Fruit fly (Drosophila melanogaster): Measurements from ENCODE around the gene CG8188.

CG8188 gene

DNA sequence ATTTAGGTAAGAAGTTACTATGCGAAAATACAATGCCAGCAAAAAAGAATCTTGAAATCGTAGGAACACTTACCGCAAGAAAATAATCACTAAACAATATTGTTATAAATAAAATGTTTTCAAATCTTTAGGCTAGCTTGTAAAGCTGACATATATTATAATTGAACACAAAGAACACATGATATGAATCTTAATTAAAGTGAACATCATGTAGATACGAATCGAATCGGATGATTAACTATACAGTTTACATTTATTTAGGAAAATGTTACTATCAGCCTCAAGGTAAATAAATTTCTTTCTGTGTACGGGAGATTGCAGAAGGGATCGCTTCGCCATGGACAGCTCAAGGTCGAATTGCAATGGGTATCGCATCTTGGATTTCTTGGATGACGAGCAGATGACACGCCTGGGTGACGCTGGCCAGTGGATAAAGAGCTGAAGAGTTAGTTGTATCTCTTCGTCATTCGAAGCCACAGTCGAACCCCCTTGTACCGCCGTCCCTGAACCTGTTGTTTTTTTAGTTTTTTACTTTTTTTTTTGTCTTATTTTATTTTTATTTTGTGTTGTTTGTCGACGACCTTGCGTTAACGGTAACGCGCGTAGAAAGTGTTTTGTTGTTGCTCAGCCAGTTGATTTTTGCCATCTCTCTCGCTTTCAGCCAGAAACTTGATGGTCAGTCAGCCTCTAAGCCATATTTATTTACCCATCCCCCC, 24.7 kb downstream of the CG8188 start (continued):
- TF ChIP-seq CG15011 (GFP tag; optimal IDR thresholded peaks at IDR 0.05), result no peak
- TF ChIP-seq Dad (GFP tag; optimal IDR thresholded peaks at IDR 0.05), result no peak
- TF ChIP-seq dati (GFP tag; IDR thresholded peaks at IDR 0.05), result no peak
- TF ChIP-seq nerfin-1 (tag; optimal IDR thresholded peaks at IDR 0.05), result no peak
- TF ChIP-seq jigr1 (GFP tag; IDR thresholded peaks at IDR 0.05), result no peak
- TF ChIP-seq Aef1 (GFP tag; IDR thresholded peaks at IDR 0.05), result no peak
- TF ChIP-seq CG12299 (tag; optimal IDR thresholded peaks at IDR 0.05), result no peak
- TF ChIP-seq Ets97D (GFP tag; optimal IDR thresholded peaks at IDR 0.05), result no peak
- no peak for TF ChIP-seq Atf6 (GFP tag; IDR thresholded peaks at IDR 0.05)
- no peak for TF ChIP-seq ranshi (GFP tag; IDR thresholded peaks at IDR 0.05)
- peak; percentile 4 for TF ChIP-seq Oli (tag; optimal IDR thresholded peaks at IDR 0.05)
- TF ChIP-seq CG7839 (tag; optimal IDR thresholded peaks at IDR 0.05), result no peak
- no peak for TF ChIP-seq bowl (GFP tag; IDR thresholded peaks at IDR 0.05)
- peak; percentile 19 for TF ChIP-seq Blimp-1 (GFP tag; optimal IDR thresholded peaks at IDR 0.05)
- TF ChIP-seq sens (GFP tag), result peak; percentile 52
- TF ChIP-seq NFAT (GFP tag; IDR thresholded peaks at IDR 0.05), result no peak
- TF ChIP-seq CG9876 (GFP tag; optimal IDR thresholded peaks at IDR 0.05), result no peak
- no peak for TF ChIP-seq aop (GFP tag; IDR thresholded peaks at IDR 0.05)
- no peak for TF ChIP-seq crc (GFP tag; optimal IDR thresholded peaks at IDR 0.05)
- no peak for TF ChIP-seq CG14441 (GFP tag; IDR thresholded peaks at IDR 0.05)
- TF ChIP-seq CG1602 (GFP tag; optimal IDR thresholded peaks at IDR 0.05), result no peak
- no peak for TF ChIP-seq Six4 (GFP tag; optimal IDR thresholded peaks at IDR 0.05)
- no peak for TF ChIP-seq btn (GFP tag; optimal IDR thresholded peaks at IDR 0.05)
- no peak for TF ChIP-seq nmo (GFP tag; optimal IDR thresholded peaks at IDR 0.05)
- TF ChIP-seq CG8478 (optimal IDR thresholded peaks at IDR 0.05), result no peak
- no peak for TF ChIP-seq psq (GFP tag; optimal IDR thresholded peaks at IDR 0.05)
- TF ChIP-seq Asciz (GFP tag; optimal IDR thresholded peaks at IDR 0.05), result peak; percentile 1
- no peak for TF ChIP-seq shn (GFP tag; optimal IDR thresholded peaks at IDR 0.05)
- TF ChIP-seq phol (tag; optimal IDR thresholded peaks at IDR 0.05), result peak; percentile 2
- peak; percentile 2 for TF ChIP-seq CG10979 (tag; optimal IDR thresholded peaks at IDR 0.05)
- TF ChIP-seq CG5245 (GFP tag; optimal IDR thresholded peaks at IDR 0.05), result no peak
- TF ChIP-seq Opbp (GFP tag; IDR thresholded peaks at IDR 0.05; ENCODE audit: partially characterized antibody), result no peak
- TF ChIP-seq nom (GFP tag; optimal IDR thresholded peaks at IDR 0.05), result peak; percentile 73
- TF ChIP-seq CG43689 (GFP tag; IDR thresholded peaks at IDR 0.05), result no peak
- no peak for TF ChIP-seq CG17802 (tag; optimal IDR thresholded peaks at IDR 0.05)
- no peak for TF ChIP-seq CG4424 (GFP tag; optimal IDR thresholded peaks at IDR 0.05)

- no peak for TF ChIP-seq nau (GFP tag; optimal IDR thresholded peaks at IDR 0.05)
These were observed 31.0 kb downstream of the CG8188 start, which contains the start of gene CG12990 for dm6 chrX:17671788-17672187. CG12990 (minus strand) TSS chrX:17671888.

dm6 chrX:17659119-17659452, 43.7 kb downstream of the CG8188 start:
- TF ChIP-seq CG4360 (GFP tag; IDR thresholded peaks at IDR 0.05) (0 out of 2 replicates have a peak, but pooled peaks have one; percentile 48), CG12155 (GFP tag; optimal IDR thresholded peaks at IDR 0.05) (no peak), CG9215 (GFP tag; IDR thresholded peaks at IDR 0.05) (no peak), CG4404 (GFP tag; IDR thresholded peaks at IDR 0.05) (no peak), Med (GFP tag) (peak; percentile 51), pros (GFP tag; optimal IDR thresholded peaks at IDR 0.05) (peak; percentile 2), Opbp (GFP tag; IDR thresholded peaks at IDR 0.05; ENCODE audit: partially characterized antibody) (no peak), sug (tag; optimal IDR thresholded peaks at IDR 0.05) (peak; percentile 9), Deaf1 (tag; optimal IDR thresholded peaks at IDR 0.05) (no peak), HmgZ (tag; optimal IDR thresholded peaks at IDR 0.05) (peak; percentile 24), CG34376 (GFP tag; optimal IDR thresholded peaks at IDR 0.05) (peak; percentile 85), cg (GFP tag; optimal IDR thresholded peaks at IDR 0.05) (peak; percentile 38), sens (GFP tag) (peak; percentile 33), ash1 (GFP tag; optimal IDR thresholded peaks at IDR 0.05) (peak; percentile 24), CG8924 (tag; optimal IDR thresholded peaks at IDR 0.05) (peak; percentile 27), CG15514 (GFP tag; optimal IDR thresholded peaks at IDR 0.05) (peak; percentile 7)
